Fruit fly (Drosophila melanogaster) whole organism, embryonic: ENCODE measurements around the gene Pif1A.

Experiments used
- ATbp ChIP-seq: fragments of 200-800 bp; sonication (Bioruptor generic); optimal IDR thresholded peaks from 2 replicates; lab custom pipeline; 2017; ENCODE audit warnings: missing biosample characterization, mild to moderate bottlenecking, missing genetic modification characterization, missing genetic modification reagents
- CG10147 ChIP-seq: fragments of 200-800 bp; sonication (Bioruptor generic); optimal IDR thresholded peaks from 2 replicates; lab custom pipeline; 2019; ENCODE audit warnings: missing biosample characterization, mild to moderate bottlenecking, missing genetic modification characterization, moderate library complexity
- CG10209 ChIP-seq: fragments of 200-800 bp; sonication (Bioruptor generic); optimal IDR thresholded peaks from 3 replicates; lab custom pipeline; 2017; ENCODE audit warnings: missing biosample characterization, mild to moderate bottlenecking, missing genetic modification characterization, missing genetic modification reagents
- CG10267 ChIP-seq: fragments of 200-800 bp; sonication (Bioruptor generic); optimal IDR thresholded peaks from 2 replicates; lab custom pipeline; 2018; ENCODE audit warnings: missing biosample characterization, mild to moderate bottlenecking, missing genetic modification characterization, moderate library complexity
- CG11398 ChIP-seq: fragments of 200-800 bp; sonication (Bioruptor generic); optimal IDR thresholded peaks from 2 replicates; lab custom pipeline; 2016; ENCODE audit warnings: missing biosample characterization, missing genetic modification characterization
- CG12744 ChIP-seq: fragments of 200-800 bp; sonication (Bioruptor generic); optimal IDR thresholded peaks from 2 replicates; lab custom pipeline; 2016; ENCODE audit warnings: missing biosample characterization, missing genetic modification characterization
- CG13123 ChIP-seq: fragments of 200-800 bp; sonication (Bioruptor generic); optimal IDR thresholded peaks from 2 replicates; lab custom pipeline; 2016; ENCODE audit warnings: missing biosample characterization, missing genetic modification characterization
- CG13894 ChIP-seq: fragments of 200-800 bp; sonication (Bioruptor generic); optimal IDR thresholded peaks from 3 replicates; lab custom pipeline; 2018; ENCODE audit warnings: missing biosample characterization, mild to moderate bottlenecking, missing genetic modification characterization, moderate library complexity
- CG14860 ChIP-seq: fragments of 200-800 bp; sonication (Bioruptor generic); IDR thresholded peaks from 3 replicates; pipeline ENCODE4 v1.3.6; 2022; ENCODE audit warnings: missing biosample characterization, missing genetic modification characterization; ENCODE audit not compliant: partially characterized antibody
- CG14965 ChIP-seq: fragments of 200-800 bp; sonication (Bioruptor generic); optimal IDR thresholded peaks from 2 replicates; lab custom pipeline; 2016; ENCODE audit warnings: missing biosample characterization, missing genetic modification characterization, borderline replicate concordance
- CG17385 ChIP-seq: fragments of 200-800 bp; sonication (Bioruptor generic); optimal IDR thresholded peaks from 3 replicates; lab custom pipeline; 2018; ENCODE audit warnings: missing biosample characterization, mild to moderate bottlenecking, missing genetic modification characterization
- CG2202 ChIP-seq: fragments of 200-800 bp; sonication (Bioruptor generic); optimal IDR thresholded peaks from 2 replicates; lab custom pipeline; 2018; ENCODE audit warnings: missing biosample characterization, mild to moderate bottlenecking, missing genetic modification characterization
- CG31388 ChIP-seq: fragments of 200-800 bp; sonication (Bioruptor generic); optimal IDR thresholded peaks from 2 replicates; lab custom pipeline; 2016; ENCODE audit warnings: missing biosample characterization, missing genetic modification characterization
- CG34422 ChIP-seq: fragments of 200-800 bp; sonication (Bioruptor generic); IDR thresholded peaks from 3 replicates; pipeline ENCODE4 v1.3.6; 2022; ENCODE audit warnings: missing biosample characterization, missing genetic modification characterization
- CG43689 ChIP-seq: fragments of 200-800 bp; sonication (Bioruptor generic); IDR thresholded peaks from 2 replicates; pipeline ENCODE4 v1.3.6; 2022; ENCODE audit warnings: missing biosample characterization, missing genetic modification characterization
- CG4707 ChIP-seq: fragments of 200-800 bp; sonication (Bioruptor generic); optimal IDR thresholded peaks from 2 replicates; lab custom pipeline; 2018; ENCODE audit warnings: missing biosample characterization, mild to moderate bottlenecking, missing genetic modification characterization, moderate library complexity
- CG4820 ChIP-seq: fragments of 200-800 bp; sonication (Bioruptor generic); optimal IDR thresholded peaks from 3 replicates; lab custom pipeline; 2016; ENCODE audit warnings: missing biosample characterization, missing genetic modification characterization
- CG6683 ChIP-seq: fragments of 200-800 bp; sonication (Bioruptor generic); optimal IDR thresholded peaks from 2 replicates; lab custom pipeline; 2017; ENCODE audit warnings: missing biosample characterization, mild to moderate bottlenecking, missing genetic modification characterization, missing genetic modification reagents
- CG6689 ChIP-seq: fragments of 200-800 bp; sonication (Bioruptor generic); IDR thresholded peaks from 2 replicates; pipeline ENCODE4 v1.3.6; 2022; ENCODE audit warnings: missing biosample characterization, missing genetic modification characterization
- CG7745 ChIP-seq: fragments of 200-800 bp; sonication (Bioruptor generic); optimal IDR thresholded peaks from 2 replicates; lab custom pipeline; 2018; ENCODE audit warnings: missing biosample characterization, mild to moderate bottlenecking, missing genetic modification characterization, moderate library complexity
- CG7839 ChIP-seq: fragments of 200-800 bp; sonication (Bioruptor generic); optimal IDR thresholded peaks from 3 replicates; lab custom pipeline; 2018; ENCODE audit warnings: missing biosample characterization, mild to moderate bottlenecking, missing genetic modification characterization, moderate library complexity
- CG8290 ChIP-seq, 3 experiments: fragments of 200-800 bp; sonication (Bioruptor generic); optimal IDR thresholded peaks; 2 replicates each; lab custom pipeline; 2016 to 2019; ENCODE audit warnings: missing biosample characterization in 3 of 3, missing genetic modification characterization in 3 of 3, mild to moderate bottlenecking in 2 of 3, moderate library complexity in 1 of 3
- CG8359 ChIP-seq: fragments of 200-800 bp; sonication (Bioruptor generic); optimal IDR thresholded peaks from 2 replicates; lab custom pipeline; 2017; ENCODE audit warnings: missing biosample characterization, mild to moderate bottlenecking, missing genetic modification characterization, borderline replicate concordance
- CG9932 ChIP-seq: fragments of 200-800 bp; sonication (Bioruptor generic); IDR thresholded peaks from 2 replicates; pipeline ENCODE4 v1.3.6; 2022; ENCODE audit warnings: missing biosample characterization, missing genetic modification characterization
- CTCF ChIP-seq: fragments of 200-800 bp; sonication (Bioruptor generic); optimal IDR thresholded peaks from 2 replicates; lab custom pipeline; 2017; ENCODE audit warnings: missing biosample characterization, mild to moderate bottlenecking, missing genetic modification characterization, moderate library complexity
- Ets97D ChIP-seq: fragments of 200-800 bp; sonication (Bioruptor generic); optimal IDR thresholded peaks from 3 replicates; lab custom pipeline; 2016; ENCODE audit warnings: missing biosample characterization, missing genetic modification characterization
- H2.0 ChIP-seq: fragments of 200-800 bp; sonication (Bioruptor generic); IDR thresholded peaks from 2 replicates; pipeline ENCODE4 v1.3.6; 2022; ENCODE audit warnings: missing biosample characterization, missing genetic modification characterization
- Meics ChIP-seq: fragments of 200-800 bp; sonication (Bioruptor generic); optimal IDR thresholded peaks from 2 replicates; lab custom pipeline; 2017; ENCODE audit warnings: missing biosample characterization, mild to moderate bottlenecking, missing genetic modification characterization
- Nf-YA ChIP-seq: fragments of 200-800 bp; sonication (Bioruptor generic); IDR thresholded peaks from 2 replicates; pipeline ENCODE4 v1.3.6; 2022; ENCODE audit warnings: missing biosample characterization, missing genetic modification characterization
- Rx ChIP-seq: fragments of 200-800 bp; sonication (Bioruptor generic); IDR thresholded peaks from 2 replicates; pipeline ENCODE4 v1.3.6; 2022; ENCODE audit warnings: missing biosample characterization, missing genetic modification characterization
- Stat92E ChIP-seq, 3 experiments: fragments of >200 bp in 2 of 3; fragments of 200-800 bp in 1 of 3; sonication (Bioruptor generic) in 1 of 3; optimal IDR thresholded peaks; 2 replicates each; lab custom pipeline; 2017 to 2019; ENCODE audit warnings: missing biosample characterization in 3 of 3, missing genetic modification characterization in 3 of 3, mild to moderate bottlenecking in 1 of 3, moderate library complexity in 1 of 3
- Xbp1 ChIP-seq: fragments of 200-800 bp; sonication (Bioruptor generic); optimal IDR thresholded peaks from 3 replicates; lab custom pipeline; 2016; ENCODE audit warnings: missing biosample characterization, mild to moderate bottlenecking, missing genetic modification characterization
- ara ChIP-seq: fragments of 200-800 bp; sonication (Bioruptor generic); IDR thresholded peaks from 2 replicates; pipeline ENCODE4 v1.3.6; 2022; ENCODE audit warnings: missing biosample characterization, missing genetic modification characterization
- ato ChIP-seq: fragments of 200-800 bp; sonication (Bioruptor generic); IDR thresholded peaks from 2 replicates; pipeline ENCODE4 v1.3.6; 2022; ENCODE audit warnings: missing biosample characterization, missing genetic modification characterization; ENCODE audit not compliant: partially characterized antibody
- cas ChIP-seq: fragments of 200-800 bp; sonication (Bioruptor generic); IDR thresholded peaks from 2 replicates; pipeline ENCODE4 v1.3.6; 2022; ENCODE audit warnings: missing biosample characterization, missing genetic modification characterization
- dimm ChIP-seq: fragments of 200-800 bp; sonication (Bioruptor generic); IDR thresholded peaks from 2 replicates; pipeline ENCODE4 v1.3.6; 2022; ENCODE audit warnings: missing biosample characterization, missing genetic modification characterization
- emc ChIP-seq: fragments of 200-800 bp; sonication (Bioruptor generic); optimal IDR thresholded peaks from 2 replicates; lab custom pipeline; 2016; ENCODE audit warnings: missing biosample characterization, missing genetic modification characterization
- fd3F ChIP-seq: fragments of 200-800 bp; sonication (Bioruptor generic); optimal IDR thresholded peaks from 2 replicates; lab custom pipeline; 2018; ENCODE audit warnings: missing biosample characterization, mild to moderate bottlenecking, missing genetic modification characterization, moderate library complexity
- ftz-f1 ChIP-seq: fragments of 200-800 bp; sonication (Bioruptor generic); optimal IDR thresholded peaks from 2 replicates; lab custom pipeline; 2016; ENCODE audit warnings: missing biosample characterization, missing genetic modification characterization
- ind ChIP-seq: fragments of 200-800 bp; sonication (Bioruptor generic); optimal IDR thresholded peaks from 3 replicates; lab custom pipeline; 2016; ENCODE audit warnings: missing biosample characterization, missing genetic modification characterization
- mam ChIP-seq: fragments of 200-800 bp; sonication (Bioruptor generic); optimal IDR thresholded peaks from 3 replicates; lab custom pipeline; 2016; ENCODE audit warnings: missing biosample characterization, missing genetic modification characterization
- p53 ChIP-seq: fragments of 200-800 bp; sonication (Bioruptor generic); optimal IDR thresholded peaks from 2 replicates; lab custom pipeline; 2016; ENCODE audit warnings: missing biosample characterization, missing genetic modification characterization
- pita ChIP-seq: fragments of 200-800 bp; sonication (Bioruptor generic); optimal IDR thresholded peaks from 2 replicates; lab custom pipeline; 2017; ENCODE audit warnings: missing biosample characterization, mild to moderate bottlenecking, missing genetic modification characterization
- pzg ChIP-seq: fragments of 200-800 bp; sonication (Bioruptor generic); optimal IDR thresholded peaks from 3 replicates; lab custom pipeline; 2018; ENCODE audit warnings: missing biosample characterization, mild to moderate bottlenecking, missing genetic modification characterization, moderate library complexity
- ranshi ChIP-seq: fragments of 200-800 bp; sonication (Bioruptor generic); IDR thresholded peaks from 2 replicates; pipeline ENCODE4 v1.3.6; 2022; ENCODE audit warnings: missing biosample characterization, missing genetic modification characterization
- sisA ChIP-seq: fragments of 200-800 bp; sonication (Bioruptor generic); IDR thresholded peaks from 2 replicates; pipeline ENCODE4 v1.3.6; 2022; ENCODE audit warnings: missing biosample characterization, missing genetic modification characterization
- sr ChIP-seq: fragments of 200-800 bp; sonication (Bioruptor generic); IDR thresholded peaks from 3 replicates; pipeline ENCODE4 v1.3.6; 2022; ENCODE audit warnings: missing biosample characterization, missing genetic modification characterization
- twi ChIP-seq: fragments of 200-800 bp; optimal IDR thresholded peaks from 2 replicates; lab custom pipeline; 2019; ENCODE audit warnings: missing biosample characterization, mild to moderate bottlenecking, missing genetic modification characterization, moderate library complexity
- zfh2 ChIP-seq: fragments of 200-800 bp; sonication (Bioruptor generic); optimal IDR thresholded peaks from 2 replicates; lab custom pipeline; 2016; ENCODE audit warnings: missing biosample characterization, missing genetic modification characterization

Pif1A gene

dm6 chr3R:8812342-8812966 is 11.5 kb upstream of the Pif1A start (continued):
- TF ChIP-seq CG31388 (GFP tag; lab: Kevin White, UChicago) (no peak), CG2202 (tag; lab: Kevin White, UChicago) (no peak), Nf-YA (GFP tag; lab: Robert Waterston, UW) (0 out of 2 replicates have a peak, but pooled peaks have one; percentile 13), Stat92E (GFP tag; optimal IDR thresholded peaks at IDR 0.05; lab: Kevin White, UChicago) (peak in 1 of 3 experiments; percentile 34), CG10267 (tag; lab: Kevin White, UChicago) (peak; percentile 20), CG13123 (GFP tag; lab: Kevin White, UChicago) (no peak), CG12744 (GFP tag; lab: Kevin White, UChicago) (no peak), p53 (no peak), fd3F (GFP tag; lab: Kevin White, UChicago) (no peak), ATbp (GFP tag; lab: Kevin White, UChicago) (peak; percentile 44), Rx (GFP tag; lab: Robert Waterston, UW) (no peak; the same call in 1 of the 2 replicates), CG6683 (GFP tag; lab: Kevin White, UChicago) (no peak), CG7839 (tag; lab: Kevin White, UChicago) (peak; percentile 53), ind (peak; percentile 46), CG13894 (peak; percentile 88), sisA (GFP tag; lab: Robert Waterston, UW) (peak; percentile 61), CG4820 (GFP tag; lab: Kevin White, UChicago) (peak; percentile 10), cas (GFP tag; lab: Robert Waterston, UW) (peak; percentile 14; the same call in 1 of the 2 replicates), CG9932 (GFP tag; lab: Robert Waterston, UW) (peak; percentile 73), pita (GFP tag; lab: Kevin White, UChicago) (no peak), CG43689 (GFP tag; lab: Robert Waterston, UW) (no peak), CG8290 (GFP tag; optimal IDR thresholded peaks at IDR 0.05; lab: Kevin White, UChicago) (no peak), CG8290 (tag; optimal IDR thresholded peaks at IDR 0.05; lab: Kevin White, UChicago) (peak in 1 of 2 experiments; percentile 23), CTCF (no peak), CG34422 (GFP tag; lab: Robert Waterston, UW) (peak; percentile 48; the same call in 2 of the 3 replicates), CG10209 (GFP tag; lab: Kevin White, UChicago) (no peak), CG14860 (GFP tag; lab: Robert Waterston, UW) (no peak), twi (tag; lab: Kevin White, UChicago) (no peak), CG14965 (GFP tag; lab: Kevin White, UChicago) (peak; percentile 42), sr (GFP tag; lab: Robert Waterston, UW) (no peak), mam (peak; percentile 28), ftz-f1 (GFP tag; lab: Kevin White, UChicago) (no peak), H2.0 (GFP tag; lab: Robert Waterston, UW) (0 out of 2 replicates have a peak, but pooled peaks have one; percentile 37), CG4707 (peak; percentile 51), emc (GFP tag; lab: Kevin White, UChicago) (no peak), ranshi (GFP tag; lab: Robert Waterston, UW) (0 out of 2 replicates have a peak, but pooled peaks have one; percentile 33), Xbp1 (GFP tag; lab: Kevin White, UChicago) (peak; percentile 58), ara (GFP tag; lab: Robert Waterston, UW) (peak; percentile 23; the same call in 1 of the 2 replicates), pzg (no peak), CG8359 (no peak), CG7745 (tag; lab: Kevin White, UChicago) (no peak), CG6689 (GFP tag; lab: Robert Waterston, UW) (peak; percentile 73), CG11398 (peak; percentile 11), CG10147 (GFP tag; lab: Kevin White, UChicago) (peak; percentile 17), dimm (no peak), CG17385 (GFP tag; lab: Kevin White, UChicago) (peak; percentile 46), Ets97D (GFP tag; lab: Kevin White, UChicago) (no peak), Meics (GFP tag; lab: Kevin White, UChicago) (no peak), ato (no peak), zfh2 (GFP tag; lab: Kevin White, UChicago) (peak; percentile 32)
